Comparison of ENCODE assay signal across 1 fruit fly cellular context in genomic region chr3R:14373192-14373827, dm6.
TF ChIP-seq lines count a peak whose summit lies in the region.

No protein-coding gene starts in this region.

TF ChIP-seq in whole organism, embryonic, 481 proteins besides CTCF, POLR2A, EP300 and RAD21 (continued from another document and continues in another):
- TF ChIP-seq cad (GFP tag; optimal IDR thresholded peaks at IDR 0.05; lab: Kevin White, UChicago) = peak; percentile 83
- peak; percentile 92 for TF ChIP-seq grau (tag; optimal IDR thresholded peaks at IDR 0.05; lab: Kevin White, UChicago)
- TF ChIP-seq CG12659 (GFP tag; optimal IDR thresholded peaks at IDR 0.05; lab: Kevin White, UChicago) = peak; percentile 94
- peak; percentile 54 for TF ChIP-seq CG10147 (GFP tag; optimal IDR thresholded peaks at IDR 0.05; lab: Kevin White, UChicago)
- peak; percentile 96 for TF ChIP-seq CG8089 (GFP tag; optimal IDR thresholded peaks at IDR 0.05; lab: Kevin White, UChicago)
- peak; percentile 88 for TF ChIP-seq odd (GFP tag; optimal IDR thresholded peaks at IDR 0.05; lab: Kevin White, UChicago)
- peak; percentile 96 for TF ChIP-seq Mes4 (GFP tag; optimal IDR thresholded peaks at IDR 0.05; lab: Kevin White, UChicago)
- no peak for TF ChIP-seq CG2129 (GFP tag; IDR thresholded peaks at IDR 0.05; lab: Robert Waterston, UW; ENCODE audit: partially characterized antibody)
- peak; percentile 95 for TF ChIP-seq crc (GFP tag; optimal IDR thresholded peaks at IDR 0.05; lab: Kevin White, UChicago)
- peak; percentile 94 for TF ChIP-seq CG2120 (GFP tag; optimal IDR thresholded peaks at IDR 0.05; lab: Kevin White, UChicago)
- peak; percentile 29 for TF ChIP-seq Jarid2 (GFP tag; optimal IDR thresholded peaks at IDR 0.05; lab: Kevin White, UChicago)
- TF ChIP-seq knrl (GFP tag; IDR thresholded peaks at IDR 0.05; lab: Robert Waterston, UW; ENCODE audit: partially characterized antibody) = no peak
- peak; percentile 48 for TF ChIP-seq Sry-δ (GFP tag; optimal IDR thresholded peaks at IDR 0.05; lab: Kevin White, UChicago)
- peak; percentile 76 for TF ChIP-seq CG14710 (tag; optimal IDR thresholded peaks at IDR 0.05; lab: Kevin White, UChicago)
- peak; percentile 97 for TF ChIP-seq Hsf (GFP tag; optimal IDR thresholded peaks at IDR 0.05; lab: Kevin White, UChicago)
- peak; percentile 95 for TF ChIP-seq CG3065 (GFP tag; optimal IDR thresholded peaks at IDR 0.05; lab: Kevin White, UChicago)
- peak; percentile 92 for TF ChIP-seq dimm (GFP tag; IDR thresholded peaks at IDR 0.05; lab: Robert Waterston, UW)
- TF ChIP-seq CG9817 (tag; optimal IDR thresholded peaks at IDR 0.05; lab: Kevin White, UChicago) = peak; percentile 81
- TF ChIP-seq Max (GFP tag; optimal IDR thresholded peaks at IDR 0.05; lab: Kevin White, UChicago) = peak; percentile 83
- TF ChIP-seq Ets65A (GFP tag; lab: Kevin White, UChicago) = peak; percentile 100
- peak; percentile 99 for TF ChIP-seq ci (GFP tag; IDR thresholded peaks at IDR 0.05; lab: Robert Waterston, UW)
- TF ChIP-seq CG15011 (GFP tag; optimal IDR thresholded peaks at IDR 0.05; lab: Kevin White, UChicago) = peak; percentile 69
- peak; percentile 88 for TF ChIP-seq CrebB (tag; optimal IDR thresholded peaks at IDR 0.05; lab: Kevin White, UChicago)
- TF ChIP-seq stwl (tag; optimal IDR thresholded peaks at IDR 0.05; lab: Kevin White, UChicago) = peak; percentile 3
- 0 out of 2 replicates have a peak, but pooled peaks have one; percentile 36 for TF ChIP-seq toy (GFP tag; IDR thresholded peaks at IDR 0.05; lab: Robert Waterston, UW)
- peak; percentile 92 for TF ChIP-seq dm (GFP tag; optimal IDR thresholded peaks at IDR 0.05; lab: Kevin White, UChicago)
- TF ChIP-seq YL-1 (GFP tag; optimal IDR thresholded peaks at IDR 0.05; lab: Kevin White, UChicago) = peak; percentile 66
- peak; percentile 90 for TF ChIP-seq CG17359 (tag; optimal IDR thresholded peaks at IDR 0.05; lab: Kevin White, UChicago)
- peak; percentile 92 for TF ChIP-seq NK7.1 (GFP tag; optimal IDR thresholded peaks at IDR 0.05; lab: Kevin White, UChicago)
- peak; percentile 92 for TF ChIP-seq CG14441 (GFP tag; IDR thresholded peaks at IDR 0.05; lab: Robert Waterston, UW)
- peak; percentile 80 for TF ChIP-seq caup (GFP tag; optimal IDR thresholded peaks at IDR 0.05; lab: Kevin White, UChicago; ENCODE audit: severe bottlenecking)
- TF ChIP-seq so (GFP tag; IDR thresholded peaks at IDR 0.05; lab: Robert Waterston, UW) = peak; percentile 95
- peak; percentile 68 for TF ChIP-seq CG10959 (GFP tag; IDR thresholded peaks at IDR 0.05; lab: Robert Waterston, UW)
- no peak for TF ChIP-seq corto (GFP tag; optimal IDR thresholded peaks at IDR 0.05; lab: Kevin White, UChicago)
- TF ChIP-seq CG17829 (tag; optimal IDR thresholded peaks at IDR 0.05; lab: Kevin White, UChicago) = peak; percentile 73
- TF ChIP-seq ara (GFP tag; IDR thresholded peaks at IDR 0.05; lab: Robert Waterston, UW) = peak; percentile 72
- no peak for TF ChIP-seq CG34224 (GFP tag; IDR thresholded peaks at IDR 0.05; lab: Robert Waterston, UW; ENCODE audit: partially characterized antibody)
- TF ChIP-seq CG18619 (GFP tag; optimal IDR thresholded peaks at IDR 0.05; lab: Kevin White, UChicago) = peak; percentile 94
- TF ChIP-seq tgo (GFP tag; IDR thresholded peaks at IDR 0.05; lab: Robert Waterston, UW) = peak; percentile 91
- no peak for TF ChIP-seq ash1 (GFP tag; optimal IDR thresholded peaks at IDR 0.05; lab: Kevin White, UChicago)
- TF ChIP-seq CG8924 (tag; optimal IDR thresholded peaks at IDR 0.05; lab: Kevin White, UChicago) = peak; percentile 90
- TF ChIP-seq CG8944 (GFP tag; optimal IDR thresholded peaks at IDR 0.05; lab: Kevin White, UChicago) = peak; percentile 97
- no peak for TF ChIP-seq Stat92E (GFP tag; optimal IDR thresholded peaks at IDR 0.05; lab: Kevin White, UChicago)
- TF ChIP-seq Hr51 (GFP tag; optimal IDR thresholded peaks at IDR 0.05; lab: Kevin White, UChicago) = peak; percentile 93 to 96
- peak; percentile 20 for TF ChIP-seq CG3995 (GFP tag; optimal IDR thresholded peaks at IDR 0.05; lab: Kevin White, UChicago)
- peak; percentile 88 for TF ChIP-seq Lhr (GFP tag; optimal IDR thresholded peaks at IDR 0.05; lab: Kevin White, UChicago)
- peak; percentile 43 for TF ChIP-seq Poxn (GFP tag; IDR thresholded peaks at IDR 0.05; lab: Robert Waterston, UW)
- peak; percentile 96 for TF ChIP-seq CG12219 (GFP tag; optimal IDR thresholded peaks at IDR 0.05; lab: Kevin White, UChicago)
- TF ChIP-seq CG8765 (GFP tag; IDR thresholded peaks at IDR 0.05; lab: Robert Waterston, UW) = peak; percentile 44; the same call in 1 of the 2 replicates
- peak; percentile 97 to 98 for TF ChIP-seq bsh (GFP tag; optimal IDR thresholded peaks at IDR 0.05; lab: Kevin White, UChicago)
- TF ChIP-seq tna (GFP tag; IDR thresholded peaks at IDR 0.05; lab: Robert Waterston, UW; ENCODE audit: partially characterized antibody) = no peak
- TF ChIP-seq nmo (GFP tag; optimal IDR thresholded peaks at IDR 0.05; lab: Kevin White, UChicago) = peak; percentile 97
- TF ChIP-seq phol (tag; optimal IDR thresholded peaks at IDR 0.05; lab: Kevin White, UChicago) = peak; percentile 95
- peak; percentile 96 for TF ChIP-seq CG2889 (GFP tag; IDR thresholded peaks at IDR 0.05; lab: Robert Waterston, UW)
- peak; percentile 76 for TF ChIP-seq CG3281 (GFP tag; optimal IDR thresholded peaks at IDR 0.05; lab: Kevin White, UChicago)
- no peak for TF ChIP-seq ato (GFP tag; IDR thresholded peaks at IDR 0.05; lab: Robert Waterston, UW; ENCODE audit: partially characterized antibody)
- TF ChIP-seq ham (GFP tag; IDR thresholded peaks at IDR 0.05; lab: Robert Waterston, UW) = peak; percentile 69
- peak; percentile 89 for TF ChIP-seq H15 (GFP tag; IDR thresholded peaks at IDR 0.05; lab: Robert Waterston, UW)
- peak; percentile 87 for TF ChIP-seq ATbp (GFP tag; optimal IDR thresholded peaks at IDR 0.05; lab: Kevin White, UChicago)
- TF ChIP-seq cwo (GFP tag; optimal IDR thresholded peaks at IDR 0.05; lab: Kevin White, UChicago) = peak; percentile 63
- TF ChIP-seq oc (tag; optimal IDR thresholded peaks at IDR 0.05; lab: Kevin White, UChicago) = peak; percentile 94
- peak; percentile 91 for TF ChIP-seq her (GFP tag; optimal IDR thresholded peaks at IDR 0.05; lab: Kevin White, UChicago)
- no peak for TF ChIP-seq CG42726 (GFP tag; IDR thresholded peaks at IDR 0.05; lab: Robert Waterston, UW; ENCODE audit: partially characterized antibody)
- TF ChIP-seq luna (GFP tag; optimal IDR thresholded peaks at IDR 0.05; lab: Kevin White, UChicago) = peak; percentile 89
- peak; percentile 81 for TF ChIP-seq croc (GFP tag; conservative IDR thresholded peaks at IDR 0.05; lab: Robert Waterston, UW)
- TF ChIP-seq CG10979 (tag; optimal IDR thresholded peaks at IDR 0.05; lab: Kevin White, UChicago) = peak; percentile 89
- TF ChIP-seq CG3847 (GFP tag; IDR thresholded peaks at IDR 0.05; lab: Robert Waterston, UW) = peak; percentile 95
- TF ChIP-seq CG11398 (GFP tag; optimal IDR thresholded peaks at IDR 0.05; lab: Kevin White, UChicago) = peak; percentile 96
- peak; percentile 93 for TF ChIP-seq CG12236 (GFP tag; optimal IDR thresholded peaks at IDR 0.05; lab: Kevin White, UChicago)
- TF ChIP-seq Ssrp (tag; optimal IDR thresholded peaks at IDR 0.05; lab: Kevin White, UChicago) = peak; percentile 96
- peak; percentile 95 for TF ChIP-seq CG1602 (GFP tag; optimal IDR thresholded peaks at IDR 0.05; lab: Kevin White, UChicago)
- no peak for TF ChIP-seq Dll (GFP tag; IDR thresholded peaks at IDR 0.05; lab: Robert Waterston, UW; ENCODE audit: partially characterized antibody)
- TF ChIP-seq org-1 (GFP tag; optimal IDR thresholded peaks at IDR 0.05; lab: Kevin White, UChicago) = peak; percentile 92
- TF ChIP-seq psq (GFP tag; optimal IDR thresholded peaks at IDR 0.05; lab: Kevin White, UChicago) = peak; percentile 86
- TF ChIP-seq dpn (GFP tag; optimal IDR thresholded peaks at IDR 0.05; lab: Kevin White, UChicago) = peak; percentile 97 to 98
- TF ChIP-seq CG18011 (GFP tag; optimal IDR thresholded peaks at IDR 0.05; lab: Kevin White, UChicago) = peak; percentile 82
- no peak for TF ChIP-seq CkIIα-i1 (GFP tag; IDR thresholded peaks at IDR 0.05; lab: Robert Waterston, UW)
- peak; percentile 62 for TF ChIP-seq CG6765 (GFP tag; optimal IDR thresholded peaks at IDR 0.05; lab: Kevin White, UChicago)
- peak; percentile 92 for TF ChIP-seq CG9727 (GFP tag; optimal IDR thresholded peaks at IDR 0.05; lab: Kevin White, UChicago)
- TF ChIP-seq tup (GFP tag; optimal IDR thresholded peaks at IDR 0.05; lab: Kevin White, UChicago) = peak; percentile 94
- 0 out of 2 replicates have a peak, but pooled peaks have one; percentile 57 for TF ChIP-seq CG16779 (GFP tag; IDR thresholded peaks at IDR 0.05; lab: Robert Waterston, UW)
- TF ChIP-seq CG11560 (tag; IDR thresholded peaks at IDR 0.05; lab: Robert Waterston, UW) = peak; percentile 87
- peak; percentile 88 for TF ChIP-seq trh (GFP tag; optimal IDR thresholded peaks at IDR 0.05; lab: Kevin White, UChicago)
- TF ChIP-seq CG11247 (GFP tag; IDR thresholded peaks at IDR 0.05; lab: Robert Waterston, UW) = peak; percentile 71
- no peak for TF ChIP-seq Dfd (GFP tag; optimal IDR thresholded peaks at IDR 0.05; lab: Kevin White, UChicago)
- TF ChIP-seq H2.0 (GFP tag; IDR thresholded peaks at IDR 0.05; lab: Robert Waterston, UW) = peak; percentile 96
- peak; percentile 78 for TF ChIP-seq CG4730 (GFP tag; IDR thresholded peaks at IDR 0.05; lab: Robert Waterston, UW)
- TF ChIP-seq ssp (GFP tag; IDR thresholded peaks at IDR 0.05; lab: Robert Waterston, UW) = peak; percentile 83
- peak; percentile 94 for TF ChIP-seq Atf6 (GFP tag; IDR thresholded peaks at IDR 0.05; lab: Robert Waterston, UW)
- peak; percentile 97 for TF ChIP-seq az2 (GFP tag; optimal IDR thresholded peaks at IDR 0.05; lab: Kevin White, UChicago)
- peak; percentile 87 for TF ChIP-seq zfh2 (GFP tag; optimal IDR thresholded peaks at IDR 0.05; lab: Kevin White, UChicago)
- TF ChIP-seq TFAM (GFP tag; optimal IDR thresholded peaks at IDR 0.05; lab: Kevin White, UChicago) = peak; percentile 64
- TF ChIP-seq Mad (GFP tag; optimal IDR thresholded peaks at IDR 0.05; lab: Kevin White, UChicago) = peak; percentile 96
- TF ChIP-seq CG11723 (GFP tag; optimal IDR thresholded peaks at IDR 0.05; lab: Kevin White, UChicago) = peak; percentile 93
- peak; percentile 95 for TF ChIP-seq CG4282 (GFP tag; optimal IDR thresholded peaks at IDR 0.05; lab: Kevin White, UChicago)
- TF ChIP-seq CG12155 (GFP tag; optimal IDR thresholded peaks at IDR 0.05; lab: Kevin White, UChicago) = peak; percentile 92
- TF ChIP-seq CG7928 (GFP tag; optimal IDR thresholded peaks at IDR 0.05; lab: Kevin White, UChicago) = peak; percentile 48
- TF ChIP-seq CG6854 (GFP tag; optimal IDR thresholded peaks at IDR 0.05; lab: Kevin White, UChicago) = peak; percentile 69
- TF ChIP-seq fd64A (GFP tag; optimal IDR thresholded peaks at IDR 0.05; lab: Kevin White, UChicago) = no peak
- no peak for TF ChIP-seq pan (optimal IDR thresholded peaks at IDR 0.05; lab: Kevin White, UChicago)
- peak in 1 of 2 experiments; percentile 73 for TF ChIP-seq pan (GFP tag; optimal IDR thresholded peaks at IDR 0.05 in 1 of 2, IDR thresholded peaks at IDR 0.05 in 1 of 2)
- TF ChIP-seq chn (GFP tag; optimal IDR thresholded peaks at IDR 0.05; lab: Kevin White, UChicago) = peak; percentile 97
- TF ChIP-seq B-H2 (GFP tag; optimal IDR thresholded peaks at IDR 0.05; lab: Kevin White, UChicago) = peak; percentile 65
- TF ChIP-seq eyg (GFP tag; optimal IDR thresholded peaks at IDR 0.05; lab: Kevin White, UChicago) = peak; percentile 83
- peak; percentile 95 for TF ChIP-seq sisA (GFP tag; IDR thresholded peaks at IDR 0.05; lab: Robert Waterston, UW)
- TF ChIP-seq sd (tag; optimal IDR thresholded peaks at IDR 0.05; lab: Kevin White, UChicago) = peak; percentile 73
- peak; percentile 99 for TF ChIP-seq CG2199 (GFP tag; IDR thresholded peaks at IDR 0.05; lab: Robert Waterston, UW)
- peak; percentile 93 for TF ChIP-seq CG7556 (GFP tag; optimal IDR thresholded peaks at IDR 0.05; lab: Kevin White, UChicago)
- no peak for TF ChIP-seq hth (optimal IDR thresholded peaks at IDR 0.05; lab: Kevin White, UChicago)
- peak; percentile 85 for TF ChIP-seq nau (GFP tag; optimal IDR thresholded peaks at IDR 0.05; lab: Kevin White, UChicago)
- TF ChIP-seq CG10462 (GFP tag; optimal IDR thresholded peaks at IDR 0.05; lab: Kevin White, UChicago) = peak; percentile 92
- TF ChIP-seq CG17912 (GFP tag; optimal IDR thresholded peaks at IDR 0.05; lab: Kevin White, UChicago) = peak; percentile 61
- peak; percentile 90 for TF ChIP-seq Asciz (GFP tag; optimal IDR thresholded peaks at IDR 0.05; lab: Kevin White, UChicago)
- TF ChIP-seq CG32772 (GFP tag; IDR thresholded peaks at IDR 0.05; lab: Robert Waterston, UW) = peak; percentile 90
- TF ChIP-seq Ravus (GFP tag; IDR thresholded peaks at IDR 0.05; lab: Robert Waterston, UW) = peak; percentile 83
- no peak for TF ChIP-seq prd (optimal IDR thresholded peaks at IDR 0.05; lab: Kevin White, UChicago)
- TF ChIP-seq prd (GFP tag; IDR thresholded peaks at IDR 0.05; lab: Robert Waterston, UW) = peak; percentile 86
- TF ChIP-seq h (optimal IDR thresholded peaks at IDR 0.05; lab: Kevin White, UChicago) = no peak
- TF ChIP-seq CG6175 (GFP tag; IDR thresholded peaks at IDR 0.05; lab: Robert Waterston, UW) = peak; percentile 46; the same call in 1 of the 3 replicates
- TF ChIP-seq Opbp (GFP tag; IDR thresholded peaks at IDR 0.05; lab: Robert Waterston, UW; ENCODE audit: partially characterized antibody) = no peak
- peak; percentile 97 for TF ChIP-seq ewg (GFP tag; optimal IDR thresholded peaks at IDR 0.05; lab: Kevin White, UChicago)
- peak; percentile 79 for TF ChIP-seq E2f2 (GFP tag; IDR thresholded peaks at IDR 0.05; lab: Robert Waterston, UW)
- no peak for TF ChIP-seq br (optimal IDR thresholded peaks at IDR 0.05; lab: Kevin White, UChicago)
- peak; percentile 98 for TF ChIP-seq Optix (GFP tag; IDR thresholded peaks at IDR 0.05; lab: Robert Waterston, UW)
- no peak for TF ChIP-seq dati (GFP tag; IDR thresholded peaks at IDR 0.05; lab: Robert Waterston, UW)
- TF ChIP-seq CG12104 (GFP tag; optimal IDR thresholded peaks at IDR 0.05; lab: Kevin White, UChicago) = peak; percentile 59
- TF ChIP-seq CG30403 (GFP tag; optimal IDR thresholded peaks at IDR 0.05; lab: Kevin White, UChicago) = peak; percentile 94
- peak; percentile 95 for TF ChIP-seq CG1529 (GFP tag; optimal IDR thresholded peaks at IDR 0.05; lab: Kevin White, UChicago)
- TF ChIP-seq CG3407 (GFP tag; optimal IDR thresholded peaks at IDR 0.05; lab: Kevin White, UChicago) = peak; percentile 92
- TF ChIP-seq dmrt11E (tag; optimal IDR thresholded peaks at IDR 0.05; lab: Kevin White, UChicago) = peak; percentile 90
- TF ChIP-seq CG9876 (GFP tag; optimal IDR thresholded peaks at IDR 0.05; lab: Kevin White, UChicago) = peak; percentile 96
